Fruit fly (Drosophila melanogaster) whole organism, wandering third instar larva: Measurements from ENCODE around the gene Chro.

Experiments
- Abd-B ChIP-seq: fragments of >200 bp; optimal IDR thresholded peaks from 2 replicates; lab custom pipeline; 2017; ENCODE audit warnings: missing biosample characterization, missing genetic modification characterization
- CG32264 ChIP-seq: fragments of 200-800 bp; sonication (Bioruptor generic); optimal IDR thresholded peaks from 2 replicates; lab custom pipeline; 2016; ENCODE audit warnings: missing biosample characterization, missing genetic modification characterization
- CG9705 ChIP-seq: fragments of 200-800 bp; sonication (Bioruptor generic); optimal IDR thresholded peaks from 2 replicates; lab custom pipeline; 2018; ENCODE audit warnings: missing biosample characterization, mild to moderate bottlenecking, missing genetic modification characterization
- CrebA ChIP-seq: fragments of 200-800 bp; sonication (Bioruptor generic); optimal IDR thresholded peaks from 2 replicates; lab custom pipeline; 2016; ENCODE audit warnings: missing biosample characterization, mild to moderate bottlenecking, missing genetic modification characterization, borderline replicate concordance
- Dfd ChIP-seq: fragments of >200 bp; optimal IDR thresholded peaks from 2 replicates; lab custom pipeline; 2017; ENCODE audit warnings: missing biosample characterization, missing genetic modification characterization
- Dif ChIP-seq: fragments of 200-275, 200-300 bp; sonication (Bioruptor generic); optimal IDR thresholded peaks from 2 replicates; lab custom pipeline; 2018; ENCODE audit warnings: missing biosample characterization, missing genetic modification characterization; ENCODE audit not compliant: partially characterized antibody
- GATAd ChIP-seq: sonication (Bioruptor generic); optimal IDR thresholded peaks from 2 replicates; lab custom pipeline; 2016; ENCODE audit warnings: missing biosample characterization, missing genetic modification characterization
- HLH106 ChIP-seq: fragments of 200-800 bp; optimal IDR thresholded peaks from 3 replicates; lab custom pipeline; 2019; ENCODE audit warnings: missing biosample characterization, mild to moderate bottlenecking, missing genetic modification characterization, moderate library complexity
- Hnf4 ChIP-seq: fragments of 200-800 bp; sonication (Bioruptor generic); optimal IDR thresholded peaks from 2 replicates; lab custom pipeline; 2016; ENCODE audit warnings: missing biosample characterization, mild to moderate bottlenecking, missing genetic modification characterization
- Hr78 ChIP-seq: fragments of >200 bp; optimal IDR thresholded peaks from 2 replicates; lab custom pipeline; 2017; ENCODE audit warnings: missing biosample characterization, missing genetic modification characterization
- Hr83 ChIP-seq: fragments of 200-300 bp; sonication (Bioruptor generic); optimal IDR thresholded peaks from 2 replicates; lab custom pipeline; 2016; ENCODE audit warnings: missing biosample characterization, mild to moderate bottlenecking, missing genetic modification characterization, moderate library complexity; ENCODE audit not compliant: poor library complexity, severe bottlenecking
- Jra ChIP-seq: sonication (Bioruptor generic); optimal IDR thresholded peaks from 2 replicates; lab custom pipeline; 2016; ENCODE audit warnings: missing biosample characterization, missing genetic modification characterization
- Mio ChIP-seq: sonication (Bioruptor generic); optimal IDR thresholded peaks from 2 replicates; lab custom pipeline; 2016; ENCODE audit warnings: missing biosample characterization, missing genetic modification characterization
- Myc ChIP-seq: fragments of >200 bp; optimal IDR thresholded peaks from 2 replicates; lab custom pipeline; 2017
- N ChIP-seq: fragments of >200 bp; optimal IDR thresholded peaks from 2 replicates; lab custom pipeline; 2018; ENCODE audit warnings: missing biosample characterization, missing external identifiers, missing genetic modification characterization
- OdsH ChIP-seq: fragments of 200-800 bp; sonication (Bioruptor generic); optimal IDR thresholded peaks from 2 replicates; lab custom pipeline; 2016; ENCODE audit warnings: missing biosample characterization, mild to moderate bottlenecking, missing genetic modification characterization
- Rel ChIP-seq, 2 experiments: fragments of 200-800 bp; sonication (Bioruptor generic) in 1 of 2; optimal IDR thresholded peaks; 2 replicates in 1 of 2; 3 replicates in 1 of 2; lab custom pipeline; 2016 to 2019; ENCODE audit warnings: mild to moderate bottlenecking in 2 of 2, missing biosample characterization in 2 of 2, missing genetic modification characterization in 2 of 2, moderate library complexity in 1 of 2
- Sp1 ChIP-seq: fragments of 200-800 bp; sonication (Bioruptor generic); optimal IDR thresholded peaks from 3 replicates; lab custom pipeline; 2019; ENCODE audit warnings: missing biosample characterization, mild to moderate bottlenecking, missing genetic modification characterization, moderate library complexity
- Vsx2 ChIP-seq: fragments of 200-300, 225-300 bp; sonication (Bioruptor generic); optimal IDR thresholded peaks from 2 replicates; lab custom pipeline; 2018; ENCODE audit warnings: missing biosample characterization, missing genetic modification characterization; ENCODE audit not compliant: partially characterized antibody
- br ChIP-seq: fragments of 200-800 bp; sonication (Bioruptor generic); optimal IDR thresholded peaks from 2 replicates; lab custom pipeline; 2016; ENCODE audit warnings: missing biosample characterization, missing genetic modification characterization
- brk ChIP-seq: fragments of 200-800 bp; sonication (Bioruptor generic); optimal IDR thresholded peaks from 2 replicates; lab custom pipeline; 2016; ENCODE audit warnings: missing biosample characterization, mild to moderate bottlenecking, missing genetic modification characterization
- dl ChIP-seq, 2 experiments: fragments of 175-275, 200-275 bp in 1 of 2; fragments of 200-275 bp in 1 of 2; sonication (Bioruptor generic); optimal IDR thresholded peaks; lab custom pipeline; 2018; ENCODE audit warnings: mild to moderate bottlenecking in 2 of 2, missing biosample characterization in 2 of 2, missing genetic modification characterization in 2 of 2, moderate library complexity in 2 of 2; ENCODE audit not compliant: partially characterized antibody in 2 of 2, insufficient read depth in 1 of 2
- dmrt93B ChIP-seq: fragments of 200-800 bp; sonication (Bioruptor generic); optimal IDR thresholded peaks from 2 replicates; lab custom pipeline; 2018; ENCODE audit warnings: missing biosample characterization, mild to moderate bottlenecking, missing genetic modification characterization
- dsf ChIP-seq: sonication (Bioruptor generic); optimal IDR thresholded peaks from 2 replicates; lab custom pipeline; 2016; ENCODE audit warnings: missing biosample characterization, missing genetic modification characterization, borderline replicate concordance
- ey ChIP-seq: fragments of 200-800 bp; sonication (Bioruptor generic); optimal IDR thresholded peaks from 2 replicates; lab custom pipeline; 2016; ENCODE audit warnings: missing biosample characterization, missing genetic modification characterization
- foxo ChIP-seq, 2 experiments: fragments of 200-800 bp; sonication (Bioruptor generic); optimal IDR thresholded peaks; 2 replicates in 1 of 2; 3 replicates in 1 of 2; lab custom pipeline; 2016 to 2017; ENCODE audit warnings: missing biosample characterization in 2 of 2, missing genetic modification characterization in 2 of 2
- fru ChIP-seq: fragments of 200-800 bp; sonication (Bioruptor generic); optimal IDR thresholded peaks from 3 replicates; lab custom pipeline; 2016; ENCODE audit warnings: missing biosample characterization, mild to moderate bottlenecking, missing genetic modification characterization
- h ChIP-seq: fragments of 200-800 bp; sonication (Bioruptor generic); optimal IDR thresholded peaks from 3 replicates; lab custom pipeline; 2016; ENCODE audit warnings: missing biosample characterization, mild to moderate bottlenecking, missing genetic modification characterization
- jim ChIP-seq: fragments of 175-275, 200-325 bp; sonication (Bioruptor generic); optimal IDR thresholded peaks from 2 replicates; lab custom pipeline; 2016; ENCODE audit warnings: missing biosample characterization, mild to moderate bottlenecking, missing genetic modification characterization
- lola ChIP-seq: fragments of >200 bp; optimal IDR thresholded peaks from 2 replicates; lab custom pipeline; 2017; ENCODE audit warnings: missing biosample characterization, missing genetic modification characterization
- pan ChIP-seq: fragments of >200 bp; optimal IDR thresholded peaks from 2 replicates; lab custom pipeline; 2017
- psq ChIP-seq: fragments of 200-800 bp; sonication (Bioruptor generic); optimal IDR thresholded peaks from 3 replicates; lab custom pipeline; 2017; ENCODE audit warnings: missing biosample characterization, mild to moderate bottlenecking, missing genetic modification characterization, moderate library complexity
- rgr ChIP-seq: fragments of 200-800 bp; sonication (Bioruptor generic); optimal IDR thresholded peaks from 3 replicates; lab custom pipeline; 2016; ENCODE audit warnings: missing biosample characterization, mild to moderate bottlenecking, missing genetic modification characterization
- sage ChIP-seq: fragments of 200-800 bp; sonication (Bioruptor generic); optimal IDR thresholded peaks from 2 replicates; lab custom pipeline; 2016; ENCODE audit warnings: missing biosample characterization, mild to moderate bottlenecking, missing genetic modification characterization
- sv ChIP-seq: fragments of 200-800 bp; sonication (Bioruptor generic); optimal IDR thresholded peaks from 3 replicates; lab custom pipeline; 2016; ENCODE audit warnings: missing biosample characterization, missing genetic modification characterization
- tai ChIP-seq: sonication (Bioruptor generic); optimal IDR thresholded peaks from 2 replicates; lab custom pipeline; 2016; ENCODE audit warnings: missing biosample characterization, missing genetic modification characterization
- usp ChIP-seq: fragments of >200 bp; optimal IDR thresholded peaks from 2 replicates; lab custom pipeline; 2017; ENCODE audit warnings: missing biosample characterization, missing genetic modification characterization
- woc ChIP-seq: sonication (Bioruptor generic); optimal IDR thresholded peaks from 2 replicates; lab custom pipeline; 2016; ENCODE audit warnings: missing biosample characterization, mild to moderate bottlenecking, missing genetic modification characterization

Gene Chro

DNA sequence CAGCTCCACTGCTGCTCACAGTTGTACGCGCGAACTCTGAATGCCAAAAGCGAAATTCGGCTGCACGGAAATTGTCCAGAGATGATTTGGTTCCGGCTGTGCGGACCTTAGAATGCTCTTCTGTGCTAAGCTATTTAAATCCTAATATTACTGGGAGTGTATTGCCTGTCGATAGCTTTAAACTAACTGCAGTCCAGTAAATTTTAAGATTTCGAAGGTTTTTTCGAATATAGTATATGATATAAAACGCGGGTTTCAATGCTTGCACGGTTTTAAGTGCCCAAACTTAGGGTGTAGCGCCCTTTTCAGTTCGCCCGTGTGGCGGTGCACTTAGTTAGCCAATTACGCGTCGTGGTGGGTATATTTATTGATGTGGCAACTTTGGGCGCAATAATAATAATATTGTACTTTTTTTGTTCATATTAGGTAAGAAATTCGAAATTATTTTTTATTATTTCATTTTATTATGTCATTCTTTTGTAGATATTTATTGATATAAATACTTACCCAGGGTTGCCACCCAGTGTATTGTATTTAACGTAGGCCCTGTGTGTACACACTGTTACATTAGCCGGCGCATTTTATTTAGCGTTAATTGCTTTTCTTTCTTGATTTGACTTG, at the start of gene Chro, which contains the start of gene Ssl1:
TSS of gene Chro (minus strand) at position 262 of the 621 bp plus-strand sequence.
TSS of gene Ssl1 (plus strand) at position 367 of the 621 bp plus-strand sequence.
- peak; percentile 39 for TF ChIP-seq Dif (GFP tag; lab: Kevin White, UChicago)
- no peak for TF ChIP-seq lola (GFP tag; lab: Kevin White, UChicago)
- peak; percentile 100 for TF ChIP-seq rgr
- peak; percentile 100 for TF ChIP-seq Sp1 (GFP tag; lab: Kevin White, UChicago)
- peak; percentile 99 for TF ChIP-seq tai (GFP tag; lab: Kevin White, UChicago)
- TF ChIP-seq fru, result peak; percentile 100
- peak; percentile 100 for TF ChIP-seq br
- TF ChIP-seq GATAd (GFP tag; lab: Kevin White, UChicago), result peak; percentile 99
- TF ChIP-seq Vsx2 (GFP tag; lab: Kevin White, UChicago), result no peak
- TF ChIP-seq brk (GFP tag; lab: Kevin White, UChicago), result peak; percentile 98
- TF ChIP-seq N, result no peak
- peak; percentile 99 for TF ChIP-seq psq (GFP tag; lab: Kevin White, UChicago)
- peak; percentile 97 for TF ChIP-seq dsf (GFP tag; lab: Kevin White, UChicago)
- no peak for TF ChIP-seq dl (GFP tag; optimal IDR thresholded peaks at IDR 0.05; lab: Kevin White, UChicago; ENCODE audit: insufficient read depth in 1 of 2, partially characterized antibody in 2 of 2)
- TF ChIP-seq ey, result peak; percentile 100
- TF ChIP-seq sv (GFP tag; lab: Kevin White, UChicago), result peak; percentile 100
- peak; percentile 92 for TF ChIP-seq Myc (lab: Kevin White, UChicago)
- TF ChIP-seq foxo (GFP tag; optimal IDR thresholded peaks at IDR 0.05; lab: Kevin White, UChicago), result peak; percentile 99 to 100
- peak; percentile 95 for TF ChIP-seq Dfd
- peak; percentile 99 for TF ChIP-seq Rel (GFP tag; optimal IDR thresholded peaks at IDR 0.05; lab: Kevin White, UChicago)
- peak; percentile 94 for TF ChIP-seq Rel (tag; optimal IDR thresholded peaks at IDR 0.05; lab: Kevin White, UChicago)
- TF ChIP-seq woc (GFP tag; lab: Kevin White, UChicago), result peak; percentile 99
- peak; percentile 98 for TF ChIP-seq CrebA (GFP tag; lab: Kevin White, UChicago)
- TF ChIP-seq h (GFP tag; lab: Kevin White, UChicago), result peak; percentile 100
- peak; percentile 99 for TF ChIP-seq Hr83
- no peak for TF ChIP-seq usp (GFP tag; lab: Kevin White, UChicago)
- TF ChIP-seq Abd-B (GFP tag; lab: Kevin White, UChicago), result no peak
- TF ChIP-seq jim, result peak; percentile 92
- no peak for TF ChIP-seq pan (lab: Kevin White, UChicago)
- peak; percentile 99 for TF ChIP-seq CG32264 (GFP tag; lab: Kevin White, UChicago)
- TF ChIP-seq HLH106 (tag; lab: Kevin White, UChicago), result peak; percentile 100
- peak; percentile 99 for TF ChIP-seq sage (GFP tag; lab: Kevin White, UChicago)
- TF ChIP-seq Hr78 (GFP tag; lab: Kevin White, UChicago), result no peak
- TF ChIP-seq Jra (GFP tag; lab: Kevin White, UChicago), result peak; percentile 99
- TF ChIP-seq Mio (GFP tag; lab: Kevin White, UChicago), result peak; percentile 97
- peak; percentile 100 for TF ChIP-seq Hnf4
- peak; percentile 100 for TF ChIP-seq OdsH (GFP tag; lab: Kevin White, UChicago)
- TF ChIP-seq dmrt93B (GFP tag; lab: Kevin White, UChicago), result peak; percentile 100
- peak; percentile 99 for TF ChIP-seq CG9705 (GFP tag; lab: Kevin White, UChicago)

DNA sequence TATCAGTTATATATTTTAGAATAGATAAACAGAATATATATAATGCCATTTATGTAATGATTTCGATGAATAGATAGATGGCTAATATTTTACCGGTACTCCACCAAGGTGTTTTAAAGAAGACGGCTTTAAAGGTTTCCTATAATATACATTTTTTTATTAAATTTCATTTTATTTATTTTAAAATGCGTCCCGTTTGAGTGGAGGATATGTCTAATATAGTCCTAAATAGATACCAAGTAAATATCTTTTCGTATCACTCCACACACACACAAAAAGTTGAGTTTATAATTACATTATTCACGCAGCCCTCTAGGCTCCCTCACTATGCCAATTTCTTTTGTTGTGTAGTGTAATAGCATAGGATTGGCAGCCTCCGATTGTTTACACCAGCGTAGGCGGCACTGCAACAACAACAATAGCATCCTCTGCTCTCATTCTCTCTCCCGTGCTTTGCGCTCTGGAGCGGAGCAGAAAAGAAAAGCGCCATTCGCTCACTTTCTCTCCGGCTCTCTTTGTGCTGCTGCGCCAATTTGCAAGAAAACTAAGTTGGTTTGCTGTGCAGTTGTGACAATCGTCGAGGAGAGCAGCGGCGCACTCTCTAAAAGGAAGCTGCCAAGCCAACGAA, 31.2 kb upstream of the Chro start, which contains the start of gene CG12768:
TSS of gene CG12768 (plus strand) at position 578 of the 628 bp plus-strand sequence.
- peak; percentile 16 for TF ChIP-seq psq (GFP tag; lab: Kevin White, UChicago)
- TF ChIP-seq dmrt93B (GFP tag; lab: Kevin White, UChicago), result peak; percentile 45
- TF ChIP-seq dl (GFP tag; optimal IDR thresholded peaks at IDR 0.05; lab: Kevin White, UChicago; ENCODE audit: insufficient read depth in 1 of 2, partially characterized antibody in 2 of 2), result peak; percentile 61 to 62
- TF ChIP-seq Vsx2 (GFP tag; lab: Kevin White, UChicago), result peak; percentile 47
- TF ChIP-seq OdsH (GFP tag; lab: Kevin White, UChicago), result no peak
- no peak for TF ChIP-seq Hr83
- TF ChIP-seq lola (GFP tag; lab: Kevin White, UChicago), result no peak
- TF ChIP-seq Dif (GFP tag; lab: Kevin White, UChicago), result peak; percentile 70
- peak; percentile 2 for TF ChIP-seq fru
- TF ChIP-seq Dfd, result no peak
- no peak for TF ChIP-seq Mio (GFP tag; lab: Kevin White, UChicago)
- TF ChIP-seq Sp1 (GFP tag; lab: Kevin White, UChicago), result peak; percentile 54
- peak; percentile 52 for TF ChIP-seq HLH106 (tag; lab: Kevin White, UChicago)
